Worm (Caenorhabditis elegans): ENCODE results near the gene gon-4.

DNA sequence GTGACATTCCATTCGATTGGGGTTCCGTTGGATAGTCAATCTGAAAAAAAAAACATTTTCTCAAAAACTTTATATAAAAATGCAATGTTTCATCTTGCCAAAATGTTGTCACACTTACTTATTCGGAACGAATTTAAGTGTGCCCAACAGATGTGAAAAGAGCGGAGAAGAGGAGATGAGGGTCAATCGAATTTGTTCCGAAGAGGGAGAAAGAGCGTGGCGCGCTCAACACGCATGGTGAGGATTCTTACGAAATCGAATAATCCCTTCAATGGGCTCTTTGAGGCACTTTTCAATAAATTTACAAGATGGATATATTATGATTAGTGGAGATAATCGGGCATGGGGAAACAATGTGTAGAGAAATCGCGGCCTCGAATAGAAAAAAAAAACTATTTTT lies 26.8 kb upstream of the gon-4 start:
- TF ChIP-seq him-1 (tag; optimal IDR thresholded peaks at IDR 0.05) (no peak), dao-5 (tag; optimal IDR thresholded peaks at IDR 0.05) (no peak)

Measured in whole organism, L4/young adult.